Fruit fly (Drosophila melanogaster) whole organism, prepupa: ENCODE measurements around the gene CG7601.

Experiments
- CG16779 ChIP-seq: fragments of 200-800 bp; sonication (Bioruptor generic); optimal IDR thresholded peaks from 3 replicates; lab custom pipeline; 2017; ENCODE audit warnings: missing biosample characterization, mild to moderate bottlenecking, missing genetic modification characterization
- CG8119 ChIP-seq: fragments of 200-800 bp; sonication (Bioruptor generic); IDR thresholded peaks from 3 replicates; pipeline ENCODE4 v1.3.6; 2022; ENCODE audit warnings: missing biosample characterization, missing genetic modification characterization
- CG8319 ChIP-seq: fragments of 200-800 bp; sonication (Bioruptor generic); optimal IDR thresholded peaks from 3 replicates; lab custom pipeline; 2016; ENCODE audit warnings: missing biosample characterization, missing genetic modification characterization
- Gug ChIP-seq: fragments of 200-800 bp; sonication (Bioruptor generic); IDR thresholded peaks from 2 replicates; pipeline ENCODE4 v1.3.6; 2022; ENCODE audit warnings: missing biosample characterization, missing genetic modification characterization
- Lpt ChIP-seq: fragments of 200-800 bp; sonication (Bioruptor generic); optimal IDR thresholded peaks from 3 replicates; lab custom pipeline; 2016; ENCODE audit warnings: missing biosample characterization, missing genetic modification characterization
- Sox102F ChIP-seq: fragments of 200-800 bp; sonication (Bioruptor generic); optimal IDR thresholded peaks from 2 replicates; lab custom pipeline; 2016; ENCODE audit warnings: missing biosample characterization, mild to moderate bottlenecking, missing genetic modification characterization
- esn ChIP-seq: fragments of 200-800 bp; sonication (Bioruptor generic); optimal IDR thresholded peaks from 2 replicates; lab custom pipeline; 2016; ENCODE audit warnings: missing biosample characterization, mild to moderate bottlenecking, missing genetic modification characterization, moderate library complexity
- fd85E ChIP-seq: fragments of 200-800 bp; sonication (Bioruptor generic); optimal IDR thresholded peaks from 3 replicates; lab custom pipeline; 2016; ENCODE audit warnings: missing biosample characterization, missing genetic modification characterization
- spab ChIP-seq: fragments of 200-800 bp; sonication (Bioruptor generic); optimal IDR thresholded peaks from 2 replicates; lab custom pipeline; 2017; ENCODE audit warnings: missing biosample characterization, mild to moderate bottlenecking, missing genetic modification characterization, missing genetic modification reagents

dm6 chr3R:29690960-29691527 lies 45.5 kb downstream of the CG7601 start:
- TF ChIP-seq Lpt (GFP tag; lab: Kevin White, UChicago) (no peak), Sox102F (GFP tag; lab: Kevin White, UChicago) (no peak), spab (GFP tag; lab: Kevin White, UChicago) (no peak), Gug (GFP tag; lab: Robert Waterston, UW) (no peak), fd85E (no peak), esn (GFP tag; lab: Kevin White, UChicago) (no peak), CG8319 (GFP tag; lab: Kevin White, UChicago) (no peak), CG16779 (tag; lab: Kevin White, UChicago) (no peak), CG8119 (GFP tag; lab: Robert Waterston, UW) (no peak)
